Fruit fly (Drosophila melanogaster) whole organism, pupa: ENCODE measurements around the gene Rtca.

Source experiments
- CG10348 ChIP-seq: fragments of 200-800 bp; sonication (Bioruptor generic); IDR thresholded peaks from 2 replicates; pipeline ENCODE4 v1.3.6; 2022; ENCODE audit warnings: missing biosample characterization, missing genetic modification characterization
- CG12605 ChIP-seq: fragments of 200-800 bp; sonication (Bioruptor generic); IDR thresholded peaks from 2 replicates; pipeline ENCODE4 v1.3.6; 2022; ENCODE audit warnings: missing biosample characterization, missing genetic modification characterization
- CG13204 ChIP-seq: fragments of 200-800 bp; sonication (Bioruptor generic); optimal IDR thresholded peaks from 2 replicates; lab custom pipeline; 2018; ENCODE audit warnings: missing biosample characterization, mild to moderate bottlenecking, missing genetic modification characterization, moderate library complexity
- CG14655 ChIP-seq: fragments of 200-800 bp; sonication (Bioruptor generic); optimal IDR thresholded peaks from 3 replicates; lab custom pipeline; 2017; ENCODE audit warnings: mild to moderate bottlenecking, missing biosample characterization, missing genetic modification reagents, missing genetic modification characterization
- CG15710 ChIP-seq: fragments of 200-800 bp; sonication (Bioruptor generic); optimal IDR thresholded peaks from 2 replicates; lab custom pipeline; 2018; ENCODE audit warnings: missing biosample characterization, mild to moderate bottlenecking, missing genetic modification characterization, moderate library complexity
- CG17806 ChIP-seq: fragments of 200-800 bp; sonication (Bioruptor generic); optimal IDR thresholded peaks from 2 replicates; lab custom pipeline; 2018; ENCODE audit warnings: missing biosample characterization, mild to moderate bottlenecking, missing genetic modification characterization, moderate library complexity
- CG32121 ChIP-seq: fragments of 200-800 bp; sonication (Bioruptor generic); IDR thresholded peaks from 2 replicates; pipeline ENCODE4 v1.3.6; 2022; ENCODE audit warnings: missing biosample characterization, missing genetic modification characterization
- CG34367 ChIP-seq: fragments of 200-800 bp; sonication (Bioruptor generic); optimal IDR thresholded peaks from 2 replicates; lab custom pipeline; 2018; ENCODE audit warnings: missing biosample characterization, mild to moderate bottlenecking, missing genetic modification characterization
- CG4496 ChIP-seq: fragments of 200-800 bp; sonication (Bioruptor generic); IDR thresholded peaks from 3 replicates; pipeline ENCODE4 v1.3.6; 2022; ENCODE audit warnings: missing biosample characterization, missing genetic modification characterization
- CG8159 ChIP-seq: fragments of 200-800 bp; sonication (Bioruptor generic); optimal IDR thresholded peaks from 3 replicates; lab custom pipeline; 2018; ENCODE audit warnings: missing biosample characterization, mild to moderate bottlenecking, missing genetic modification characterization, moderate library complexity
- CG8301 ChIP-seq: fragments of 200-800 bp; sonication (Bioruptor generic); optimal IDR thresholded peaks from 2 replicates; lab custom pipeline; 2018; ENCODE audit warnings: missing biosample characterization, mild to moderate bottlenecking, missing genetic modification characterization
- CG9948 ChIP-seq: fragments of 200-800 bp; sonication (Bioruptor generic); optimal IDR thresholded peaks from 2 replicates; lab custom pipeline; 2018; ENCODE audit warnings: missing biosample characterization, mild to moderate bottlenecking, missing genetic modification characterization, moderate library complexity
- D1 ChIP-seq: fragments of 200-800 bp; sonication (Bioruptor generic); optimal IDR thresholded peaks from 2 replicates; lab custom pipeline; 2018; ENCODE audit warnings: missing biosample characterization, mild to moderate bottlenecking, missing genetic modification characterization, moderate library complexity
- EcR ChIP-seq: fragments of 200-800 bp; sonication (Bioruptor generic); optimal IDR thresholded peaks from 3 replicates; lab custom pipeline; 2019; ENCODE audit warnings: missing biosample characterization, missing genetic modification characterization, mild to moderate bottlenecking, moderate library complexity, missing genetic modification reagents
- Ets98B ChIP-seq: fragments of 200-800 bp; sonication (Bioruptor generic); IDR thresholded peaks from 2 replicates; pipeline ENCODE4 v1.3.6; 2022; ENCODE audit warnings: missing biosample characterization, missing genetic modification characterization
- Pif1A ChIP-seq: fragments of 200-800 bp; sonication (Bioruptor generic); optimal IDR thresholded peaks from 3 replicates; lab custom pipeline; 2016; ENCODE audit warnings: missing biosample characterization, missing genetic modification characterization
- Pif1B ChIP-seq: fragments of 200-800 bp; sonication (Bioruptor generic); optimal IDR thresholded peaks from 3 replicates; lab custom pipeline; 2016; ENCODE audit warnings: missing biosample characterization, missing genetic modification characterization
- Snoo ChIP-seq: fragments of 200-800 bp; sonication (Bioruptor generic); optimal IDR thresholded peaks from 3 replicates; lab custom pipeline; 2017; ENCODE audit warnings: missing biosample characterization, mild to moderate bottlenecking, missing genetic modification characterization, inconsistent platforms
- fd96Ca ChIP-seq: fragments of 200-800 bp; sonication (Bioruptor generic); IDR thresholded peaks from 3 replicates; pipeline ENCODE4 v1.3.6; 2022; ENCODE audit warnings: missing biosample characterization, missing genetic modification characterization
- gl ChIP-seq: fragments of 200-800 bp; sonication (Bioruptor generic); optimal IDR thresholded peaks from 2 replicates; lab custom pipeline; 2018; ENCODE audit warnings: missing biosample characterization, mild to moderate bottlenecking, missing genetic modification characterization
- rn ChIP-seq: fragments of 200-800 bp; sonication (Bioruptor generic); IDR thresholded peaks from 2 replicates; pipeline ENCODE4 v1.3.6; 2022; ENCODE audit warnings: missing biosample characterization, missing genetic modification characterization

Rtca gene

dm6 chrX:2083109-2083508 is 10.9 kb downstream of the Rtca start:
- TF ChIP-seq EcR (GFP tag; lab: Kevin White, UChicago) (no peak), CG15710 (tag; lab: Kevin White, UChicago) (peak; percentile 88), Pif1A (GFP tag; lab: Kevin White, UChicago) (peak; percentile 85), gl (tag; lab: Kevin White, UChicago) (peak; percentile 76), CG34367 (tag; lab: Kevin White, UChicago) (peak; percentile 91), rn (GFP tag; lab: Robert Waterston, UW) (peak; percentile 82), CG32121 (GFP tag; lab: Robert Waterston, UW) (peak; percentile 92), CG4496 (GFP tag; lab: Robert Waterston, UW) (peak; percentile 95), CG8159 (tag; lab: Kevin White, UChicago) (peak; percentile 89), D1 (no peak), CG13204 (GFP tag; lab: Kevin White, UChicago) (peak; percentile 7), CG9948 (tag; lab: Kevin White, UChicago) (peak; percentile 86), fd96Ca (peak; percentile 95), CG14655 (GFP tag; lab: Kevin White, UChicago) (no peak), CG17806 (tag; lab: Kevin White, UChicago) (peak; percentile 89), CG12605 (GFP tag; lab: Robert Waterston, UW) (peak; percentile 84), CG10348 (GFP tag; lab: Robert Waterston, UW) (peak; percentile 86), Ets98B (GFP tag; lab: Robert Waterston, UW) (peak; percentile 93), Pif1B (GFP tag; lab: Kevin White, UChicago) (peak; percentile 82), CG8301 (tag; lab: Kevin White, UChicago) (peak; percentile 87), Snoo (peak; percentile 78)

dm6 chrX:2083678-2084162 is 11.5 kb downstream of the Rtca start:
- TF ChIP-seq Ets98B (GFP tag; lab: Robert Waterston, UW): peak; percentile 94
- TF ChIP-seq EcR (GFP tag; lab: Kevin White, UChicago): peak; percentile 93
- peak; percentile 87 for TF ChIP-seq CG12605 (GFP tag; lab: Robert Waterston, UW)
- peak; percentile 96 for TF ChIP-seq fd96Ca
- TF ChIP-seq CG13204 (GFP tag; lab: Kevin White, UChicago): peak; percentile 64
- peak; percentile 88 for TF ChIP-seq CG17806 (tag; lab: Kevin White, UChicago)
- TF ChIP-seq Snoo: peak; percentile 85
- TF ChIP-seq CG15710 (tag; lab: Kevin White, UChicago): peak; percentile 85
- TF ChIP-seq CG8301 (tag; lab: Kevin White, UChicago): peak; percentile 88
- peak; percentile 7 for TF ChIP-seq D1
- peak; percentile 76 for TF ChIP-seq CG10348 (GFP tag; lab: Robert Waterston, UW)
- peak; percentile 94 for TF ChIP-seq CG32121 (GFP tag; lab: Robert Waterston, UW)
- peak; percentile 94 for TF ChIP-seq Pif1B (GFP tag; lab: Kevin White, UChicago)
- peak; percentile 83 for TF ChIP-seq CG8159 (tag; lab: Kevin White, UChicago)
- peak; percentile 75 for TF ChIP-seq gl (tag; lab: Kevin White, UChicago)
- peak; percentile 86 for TF ChIP-seq rn (GFP tag; lab: Robert Waterston, UW)
- peak; percentile 90 for TF ChIP-seq CG14655 (GFP tag; lab: Kevin White, UChicago)
- peak; percentile 94 for TF ChIP-seq Pif1A (GFP tag; lab: Kevin White, UChicago)
- TF ChIP-seq CG4496 (GFP tag; lab: Robert Waterston, UW): peak; percentile 94
- peak; percentile 88 for TF ChIP-seq CG9948 (tag; lab: Kevin White, UChicago)
- peak; percentile 81 for TF ChIP-seq CG34367 (tag; lab: Kevin White, UChicago)

- TF ChIP-seq CG15710 (tag; lab: Kevin White, UChicago): no peak
- TF ChIP-seq CG32121 (GFP tag; lab: Robert Waterston, UW): peak; percentile 84
- no peak for TF ChIP-seq D1
- TF ChIP-seq CG9948 (tag; lab: Kevin White, UChicago): no peak
- TF ChIP-seq CG4496 (GFP tag; lab: Robert Waterston, UW): peak; percentile 92
- TF ChIP-seq CG12605 (GFP tag; lab: Robert Waterston, UW): peak; percentile 75
- TF ChIP-seq CG8301 (tag; lab: Kevin White, UChicago): peak; percentile 57
- TF ChIP-seq EcR (GFP tag; lab: Kevin White, UChicago): no peak
- peak; percentile 56 for TF ChIP-seq Pif1A (GFP tag; lab: Kevin White, UChicago)
- 0 out of 2 replicates have a peak, but pooled peaks have one; percentile 48 for TF ChIP-seq rn (GFP tag; lab: Robert Waterston, UW)
- no peak for TF ChIP-seq CG13204 (GFP tag; lab: Kevin White, UChicago)
- TF ChIP-seq Snoo: no peak
- TF ChIP-seq gl (tag; lab: Kevin White, UChicago): no peak
- TF ChIP-seq fd96Ca: peak; percentile 89
- TF ChIP-seq Pif1B (GFP tag; lab: Kevin White, UChicago): peak; percentile 32
- TF ChIP-seq CG8159 (tag; lab: Kevin White, UChicago): no peak
- TF ChIP-seq CG10348 (GFP tag; lab: Robert Waterston, UW): peak; percentile 59
- TF ChIP-seq Ets98B (GFP tag; lab: Robert Waterston, UW): peak; percentile 89
- TF ChIP-seq CG17806 (tag; lab: Kevin White, UChicago): no peak
- peak; percentile 74 for TF ChIP-seq CG14655 (GFP tag; lab: Kevin White, UChicago)
- no peak for TF ChIP-seq CG34367 (tag; lab: Kevin White, UChicago)
These were observed 15.3 kb downstream of the Rtca start for dm6 chrX:2087501-2087900.

- no peak for TF ChIP-seq CG34367 (tag; lab: Kevin White, UChicago)
- 0 out of 2 replicates have a peak, but pooled peaks have one; percentile 7 for TF ChIP-seq Ets98B (GFP tag; lab: Robert Waterston, UW)
These were observed 16.6 kb downstream of the Rtca start for dm6 chrX:2088798-2089197.

dm6 chrX:2089812-2090211 is 17.6 kb downstream of the Rtca start:
- TF ChIP-seq CG8301 (tag; lab: Kevin White, UChicago): peak; percentile 31
- TF ChIP-seq CG8159 (tag; lab: Kevin White, UChicago): peak; percentile 33
- TF ChIP-seq fd96Ca: no peak
- no peak for TF ChIP-seq CG13204 (GFP tag; lab: Kevin White, UChicago)
- peak; percentile 35 for TF ChIP-seq CG14655 (GFP tag; lab: Kevin White, UChicago)
